Worm (Caenorhabditis elegans) whole organism, dauer: Measurements from ENCODE around the gene srt-69.

Source experiments
- unc-62 ChIP-seq: sonication (generic microtip); optimal IDR thresholded peaks from 2 replicates; lab custom pipeline; 2017; ENCODE audit warnings: missing biosample characterization, missing genetic modification reagents, missing genetic modification characterization

srt-69 gene

DNA sequence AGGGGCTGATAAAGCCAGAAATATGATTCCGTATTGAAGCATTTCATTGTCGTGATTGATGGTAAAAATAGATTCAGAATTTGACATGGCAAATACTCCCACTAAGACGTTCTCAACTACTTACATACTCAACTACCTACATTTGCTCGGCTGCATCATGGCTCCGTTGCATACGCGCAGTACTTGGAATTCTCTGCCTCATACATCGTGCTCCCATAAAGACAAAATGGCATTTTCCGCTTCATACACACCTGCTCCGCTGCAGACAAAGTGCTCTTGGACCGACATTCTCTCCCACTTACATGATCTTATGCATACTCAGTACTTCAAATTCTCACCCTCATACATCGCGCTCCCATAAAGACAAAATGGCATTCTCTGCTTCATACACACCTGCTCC, at the start of gene srt-69, which contains the start of gene B0238.12:
srt-69 (minus strand) TSS at position 101 of the 400 bp plus-strand sequence.
B0238.12 (plus strand) TSS at position 264 of the 400 bp plus-strand sequence.
- no peak for TF ChIP-seq unc-62 (GFP tag; lab: Kevin White, UChicago)

DNA sequence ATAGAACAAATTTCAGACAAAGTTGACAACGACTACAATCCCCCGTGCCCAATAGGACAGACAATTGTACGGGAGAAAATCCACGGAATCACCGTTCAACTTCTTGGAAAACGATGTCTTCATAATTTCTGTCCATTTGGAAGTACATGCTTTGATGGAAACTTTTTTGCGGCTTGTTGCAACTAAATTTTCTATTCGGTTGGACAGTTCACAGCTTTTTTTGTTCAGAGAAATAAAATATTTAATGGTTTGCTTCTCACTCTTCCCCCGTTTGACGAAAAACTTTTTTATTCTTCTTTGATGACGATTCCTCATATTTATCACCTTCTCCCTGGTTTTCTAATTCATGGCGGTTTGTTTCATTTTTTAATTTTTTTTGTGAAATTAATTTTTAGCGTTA, 48.6 kb upstream of the srt-69 start, which contains the start of gene C10G8.2:
C10G8.2 (plus strand) TSS at position 301 of the 400 bp plus-strand sequence.
- TF ChIP-seq unc-62 (GFP tag; lab: Kevin White, UChicago): no peak

DNA sequence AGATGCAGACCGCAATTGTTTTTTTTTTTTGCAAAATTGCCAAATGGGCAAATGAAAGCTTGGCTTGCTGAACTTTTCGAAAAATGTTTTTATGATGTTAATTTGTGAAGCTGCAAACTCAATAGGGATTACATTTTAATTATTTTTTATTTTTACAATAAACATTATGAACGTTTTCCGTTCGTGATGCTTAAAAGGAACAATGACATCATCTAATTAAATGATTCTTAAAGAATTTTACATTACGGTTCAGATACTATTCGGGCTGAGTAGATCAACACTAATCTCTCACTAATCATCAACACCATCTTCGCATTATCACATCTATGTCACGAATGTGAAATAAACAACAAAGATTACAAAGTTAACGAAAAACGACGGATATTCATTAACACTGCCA, 47.0 kb upstream of the srt-69 start, which contains the start of gene C10G8.3:
C10G8.3 (plus strand) TSS at position 301 of the 400 bp plus-strand sequence.
- TF ChIP-seq unc-62 (GFP tag; lab: Kevin White, UChicago): no peak

DNA sequence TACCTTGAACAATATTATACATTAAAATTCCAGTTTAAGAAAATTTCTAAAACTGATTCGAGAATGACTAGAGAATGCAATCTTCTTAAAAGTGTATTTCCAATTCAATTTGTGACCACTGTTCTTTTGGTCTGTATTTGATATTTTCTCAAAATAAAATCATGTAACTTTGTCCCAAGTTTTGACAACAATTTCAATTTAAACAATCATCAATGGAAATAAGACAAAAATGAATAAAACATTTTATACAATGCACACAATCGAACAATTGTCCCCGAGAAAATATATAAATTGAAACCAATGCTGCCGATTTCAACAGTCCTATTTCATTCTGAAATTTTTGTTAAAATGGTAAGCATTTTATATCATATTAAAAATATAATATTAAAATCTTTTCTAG, 46.2 kb upstream of the srt-69 start, which contains the start of gene C10G8.4:
C10G8.4 (plus strand) TSS at position 301 of the 400 bp plus-strand sequence.
- TF ChIP-seq unc-62 (GFP tag; lab: Kevin White, UChicago): no peak

DNA sequence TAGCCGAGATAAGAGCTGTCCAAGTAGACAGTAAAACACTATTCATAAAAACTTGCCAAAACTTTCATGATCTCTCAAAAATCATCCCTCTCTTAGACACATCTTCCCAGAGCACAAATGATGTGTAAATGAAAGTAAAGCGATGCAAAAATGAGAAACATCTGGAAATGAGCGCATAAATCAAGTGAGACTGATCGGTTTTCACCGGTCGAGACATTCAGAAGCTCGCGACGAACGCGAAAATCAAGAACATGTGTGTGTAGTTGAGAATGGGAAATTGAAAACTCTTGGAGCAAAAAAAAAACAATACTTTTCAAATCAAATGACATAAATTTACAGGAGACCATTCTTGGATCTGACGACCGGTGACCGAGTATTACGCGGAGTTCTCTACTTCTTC, 38.9 kb upstream of the srt-69 start:
- no peak for TF ChIP-seq unc-62 (GFP tag; lab: Kevin White, UChicago)

DNA sequence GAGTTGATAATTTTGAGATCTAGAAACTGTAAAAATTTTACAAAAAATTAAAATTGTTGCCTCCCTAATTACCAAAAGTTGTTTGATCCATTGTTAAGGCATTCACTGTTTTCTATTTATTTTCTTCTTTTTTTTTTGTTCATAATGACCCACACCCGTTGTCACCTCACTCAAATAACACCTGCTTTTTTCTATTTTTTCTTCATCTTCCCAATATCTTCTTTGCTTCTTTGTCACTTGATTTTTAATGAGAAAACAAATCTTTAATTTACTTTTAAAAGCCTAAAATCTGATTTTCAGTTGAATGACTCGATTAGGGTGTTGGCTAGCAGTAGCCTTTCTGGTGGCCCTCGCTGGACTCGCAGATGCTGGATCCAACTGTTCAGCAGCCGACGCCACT, 37.9 kb upstream of the srt-69 start, which contains the start of gene ncx-2:
ncx-2 (plus strand) TSS at position 301 of the 400 bp plus-strand sequence.
- TF ChIP-seq unc-62 (GFP tag; lab: Kevin White, UChicago): no peak

DNA sequence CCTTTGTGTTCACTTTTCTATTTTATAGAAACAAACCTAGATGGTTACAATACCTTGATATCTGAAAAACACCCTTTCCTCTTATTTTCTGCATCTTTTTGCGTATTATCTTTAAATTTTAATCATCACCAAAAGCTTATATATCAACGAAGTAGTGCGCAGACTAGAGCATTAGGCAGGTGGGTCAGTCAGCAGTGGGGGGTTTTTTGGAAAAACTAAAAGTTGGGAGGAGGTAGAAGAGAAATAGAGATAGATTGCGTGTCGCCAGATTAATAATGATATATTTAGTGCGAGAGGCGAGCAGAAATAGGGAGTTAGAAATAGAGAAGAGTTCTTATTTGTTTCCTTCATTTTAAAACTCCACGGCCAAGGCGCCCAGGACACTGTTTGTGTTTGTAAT, 35.7 kb upstream of the srt-69 start:
- no peak for TF ChIP-seq unc-62 (GFP tag; lab: Kevin White, UChicago)

DNA sequence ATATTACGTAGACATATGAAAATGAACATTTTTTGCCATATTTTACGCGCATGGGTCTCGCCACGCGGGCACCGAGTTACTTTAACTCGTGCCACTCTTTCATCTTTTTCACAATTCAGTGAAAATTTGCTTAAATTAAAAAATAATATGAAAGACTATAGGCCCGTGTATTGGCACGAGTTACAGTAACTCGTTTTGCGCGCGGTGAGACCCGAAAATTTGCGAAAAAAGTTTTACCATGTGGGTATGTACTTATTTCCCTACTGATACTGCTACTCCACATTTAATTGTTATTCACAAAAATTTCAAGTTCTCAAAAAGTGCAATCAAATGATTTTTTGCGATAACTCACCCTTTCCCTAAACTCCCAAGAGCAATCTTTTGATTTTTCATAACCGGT, 32.3 kb upstream of the srt-69 start:
- no peak for TF ChIP-seq unc-62 (GFP tag; lab: Kevin White, UChicago)

DNA sequence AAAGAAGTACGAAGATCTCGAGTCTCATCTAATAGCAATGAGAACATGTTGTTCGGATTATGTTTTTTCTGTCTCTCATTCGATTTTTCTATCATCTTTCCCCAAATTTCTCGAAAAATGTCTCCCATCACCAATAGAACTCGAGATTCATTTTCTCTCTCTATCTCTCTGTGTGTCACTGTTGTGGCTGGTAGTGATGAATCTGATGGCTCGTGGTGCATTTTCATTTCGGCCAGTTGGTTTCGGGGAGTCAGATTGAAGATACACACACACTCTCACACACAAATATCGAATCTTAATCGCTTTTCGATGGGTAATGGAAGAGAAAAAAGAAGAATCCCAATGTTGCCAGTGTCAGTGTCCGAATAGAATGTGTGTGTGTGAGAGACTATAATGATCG, 30.5 kb upstream of the srt-69 start:
- TF ChIP-seq unc-62 (GFP tag; lab: Kevin White, UChicago): no peak

DNA sequence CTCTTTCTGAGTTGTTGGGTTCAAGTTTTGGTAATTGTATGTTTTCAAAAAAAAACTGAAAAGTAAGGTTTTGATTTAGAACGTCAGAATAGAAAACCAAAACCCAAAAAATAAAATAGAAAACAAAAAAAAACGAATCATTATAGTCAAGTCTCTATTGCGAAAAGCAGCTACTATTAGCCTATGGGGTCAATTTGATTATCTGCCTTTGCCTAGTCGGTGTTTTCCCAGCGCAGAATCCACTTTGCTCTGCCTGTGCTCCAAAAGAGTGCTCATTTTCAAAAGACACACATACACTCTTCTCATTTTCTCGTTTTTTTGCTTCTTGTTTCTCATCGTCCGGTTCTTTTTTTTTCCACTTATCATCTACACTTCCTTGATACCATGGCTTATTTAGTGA, 23.2 kb upstream of the srt-69 start:
- no peak for TF ChIP-seq unc-62 (GFP tag; lab: Kevin White, UChicago)

DNA sequence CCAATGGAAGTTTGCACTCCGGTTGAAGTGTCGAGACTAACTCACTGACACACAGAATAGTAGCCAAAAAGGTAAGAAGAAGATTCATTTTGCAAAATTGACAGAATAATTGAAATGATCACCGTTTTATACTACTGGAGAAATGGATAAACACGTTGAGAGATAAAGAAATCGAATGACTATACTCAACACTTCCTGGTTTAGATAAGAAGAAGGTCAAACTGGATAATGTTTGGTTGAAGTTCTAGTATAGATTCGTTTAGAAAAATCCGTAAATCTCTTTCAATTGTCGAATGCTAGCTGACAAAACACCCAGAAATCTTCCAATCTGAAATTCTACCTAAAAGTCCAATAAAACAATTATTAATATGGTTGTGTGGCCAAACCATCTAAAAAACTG, 21.8 kb upstream of the srt-69 start, which contains the start of gene Y49G5A.1:
Y49G5A.1 (minus strand) TSS at position 101 of the 400 bp plus-strand sequence.
- no peak for TF ChIP-seq unc-62 (GFP tag; lab: Kevin White, UChicago)

DNA sequence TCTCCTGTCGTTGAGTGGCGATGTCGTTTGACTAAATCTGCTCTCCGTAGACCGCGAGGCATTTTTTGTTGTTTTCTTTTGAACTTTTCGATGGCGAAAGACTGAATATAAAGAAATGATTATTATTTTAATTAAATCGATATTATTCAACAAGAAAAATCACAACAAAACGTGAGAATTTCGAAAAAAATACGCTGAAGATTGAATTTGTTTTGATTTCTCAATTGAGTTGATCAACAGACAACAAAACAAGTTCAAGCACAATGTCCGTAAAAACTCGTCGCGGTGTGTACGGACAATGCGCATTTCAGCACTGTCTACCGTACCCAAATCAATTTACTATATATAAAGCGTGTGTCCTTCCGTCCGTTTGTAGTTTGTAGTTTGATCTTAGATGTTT, 12.5 kb upstream of the srt-69 start, which contains the start of gene B0238.9:
B0238.9 (minus strand) TSS at position 101 of the 400 bp plus-strand sequence.
- no peak for TF ChIP-seq unc-62 (GFP tag; lab: Kevin White, UChicago)

DNA sequence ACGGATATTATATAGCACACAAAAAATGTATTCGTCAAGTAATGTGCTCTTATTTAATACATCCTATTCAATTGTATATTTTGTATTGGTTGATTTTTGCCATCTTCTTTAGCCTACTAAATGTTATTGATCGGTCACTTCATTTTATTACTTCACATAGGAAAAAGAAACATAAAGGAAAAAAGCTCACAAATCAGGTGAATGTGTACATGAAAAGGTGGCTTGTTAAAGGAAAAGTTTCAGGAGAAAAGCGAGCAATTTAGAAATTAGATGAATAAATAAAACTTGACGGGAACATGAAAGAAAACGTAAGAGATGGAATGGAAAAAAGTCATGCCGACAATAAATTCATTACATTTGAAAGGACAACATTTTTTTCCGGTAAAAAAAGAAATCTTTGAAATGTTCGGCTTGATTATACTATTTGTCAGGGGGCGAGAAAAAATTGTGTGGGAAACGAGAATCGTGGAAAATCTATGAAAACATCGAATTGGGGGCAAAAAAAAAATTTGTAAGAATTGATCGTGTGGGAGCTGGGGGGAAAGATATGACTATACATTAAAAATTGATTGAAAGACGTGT, 10.0 kb upstream of the srt-69 start:
- no peak for TF ChIP-seq unc-62 (GFP tag; lab: Kevin White, UChicago)

DNA sequence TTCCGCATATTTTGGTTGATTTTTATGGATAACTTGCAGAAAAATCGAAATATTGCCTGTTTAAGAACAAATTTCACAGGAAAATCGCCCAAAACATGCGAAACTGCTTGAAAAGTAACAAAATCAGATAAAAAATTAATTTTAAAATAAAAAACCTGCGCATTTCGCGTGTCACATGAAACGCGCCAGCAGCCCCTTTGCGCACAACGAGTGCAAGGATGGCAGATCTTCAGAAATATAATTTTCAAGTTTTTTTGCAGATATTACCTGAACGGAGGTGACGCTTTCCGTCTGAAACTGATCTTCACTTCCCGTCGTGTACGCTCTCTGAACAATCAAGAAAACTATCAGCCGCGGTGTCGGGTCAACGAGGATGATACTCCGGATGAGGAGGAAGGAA, 9.5 kb upstream of the srt-69 start:
- TF ChIP-seq unc-62 (GFP tag; lab: Kevin White, UChicago): no peak

DNA sequence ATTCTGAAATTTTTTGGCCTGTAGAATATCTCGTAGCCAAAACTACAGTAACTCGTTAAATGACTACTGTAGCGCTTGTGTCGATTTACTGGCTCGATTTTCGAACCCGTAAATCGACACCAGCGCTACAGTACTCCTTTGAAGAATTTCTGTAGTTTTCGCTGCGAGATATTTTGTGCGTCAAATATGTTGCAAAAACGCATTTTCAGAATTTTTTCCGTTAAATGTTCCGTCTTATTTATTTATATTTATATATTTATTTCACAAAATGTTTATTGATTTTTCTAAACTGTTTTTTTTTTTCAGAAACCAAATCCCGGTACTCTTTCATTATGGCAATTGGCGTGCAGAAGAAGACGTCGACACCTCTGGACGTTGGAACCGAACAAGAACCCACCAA, 8.3 kb upstream of the srt-69 start, which contains the start of gene natc-2:
natc-2 (plus strand) TSS at position 301 of the 400 bp plus-strand sequence.
- no peak for TF ChIP-seq unc-62 (GFP tag; lab: Kevin White, UChicago)

DNA sequence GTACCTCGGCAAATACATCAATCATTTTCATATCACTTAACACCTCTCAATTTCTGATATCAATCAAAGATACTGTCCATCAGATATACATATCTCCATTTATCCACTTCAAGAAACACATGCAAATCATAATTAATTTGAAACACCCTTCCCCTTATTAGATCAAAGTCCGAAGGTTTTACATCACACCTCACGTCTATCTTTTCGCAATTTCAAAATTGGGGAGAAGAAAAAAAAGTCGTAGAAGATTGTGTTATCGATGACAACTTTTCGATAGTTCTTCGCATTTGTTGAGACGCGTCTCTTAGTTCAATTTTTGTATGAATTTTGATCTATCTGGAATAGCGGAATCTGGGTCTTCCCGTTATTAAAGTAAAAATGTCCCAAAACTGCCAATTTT, 7.8 kb upstream of the srt-69 start:
- no peak for TF ChIP-seq unc-62 (GFP tag; lab: Kevin White, UChicago)

DNA sequence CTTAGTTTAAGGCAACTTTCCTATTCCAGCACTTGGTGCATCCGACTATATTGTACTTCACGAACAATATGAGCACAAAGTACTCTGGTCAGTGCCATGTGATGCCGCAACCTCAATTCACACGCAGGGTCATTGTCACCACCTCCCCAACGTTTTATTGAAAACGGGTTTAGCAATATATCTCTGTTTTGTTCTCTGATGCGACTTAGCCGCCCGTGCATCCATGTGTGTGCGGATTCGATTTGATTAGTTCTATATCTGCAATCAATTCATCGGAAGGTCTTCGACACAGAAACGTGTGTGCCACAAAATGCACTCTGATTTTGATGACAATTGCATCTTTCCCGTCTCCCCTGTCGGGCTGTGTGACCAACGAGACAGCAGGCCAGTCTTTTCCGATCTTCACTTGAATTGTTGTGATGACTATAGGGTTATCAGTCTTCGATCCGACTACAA, 7.2 kb upstream of the srt-69 start:
- TF ChIP-seq unc-62 (GFP tag; lab: Kevin White, UChicago): no peak
